Worm (Caenorhabditis elegans): ENCODE measurements around the gene srp-8.

The srp-8 gene

ce11 chrV:8217118-8217517 lies 33.6 kb downstream of the srp-8 start:
- TF ChIP-seq tra-4 (tag; optimal IDR thresholded peaks at IDR 0.05) (no peak), B0310.2 (tag; optimal IDR thresholded peaks at IDR 0.05) (no peak), aly-1 (tag; optimal IDR thresholded peaks at IDR 0.05) (no peak), F13C5.2 (tag; optimal IDR thresholded peaks at IDR 0.05) (no peak), pes-1 (GFP tag; IDR thresholded peaks at IDR 0.05) (no peak), ama-1 (optimal IDR thresholded peaks at IDR 0.05) (no peak), hmbx-1 (tag; optimal IDR thresholded peaks at IDR 0.05) (no peak), tbx-11 (GFP tag; IDR thresholded peaks at IDR 0.05) (no peak), sea-1 (GFP tag; conservative IDR thresholded peaks at IDR 0.05) (no peak), tbx-37 (GFP tag; conservative IDR thresholded peaks at IDR 0.05) (no peak), ets-7 (tag; optimal IDR thresholded peaks at IDR 0.05) (no peak), scrt-1 (GFP tag; IDR thresholded peaks at IDR 0.05) (no peak), flt-1 (GFP tag; IDR thresholded peaks at IDR 0.05) (no peak), hnd-1 (tag; optimal IDR thresholded peaks at IDR 0.05) (no peak), ceh-13 (GFP tag; optimal IDR thresholded peaks at IDR 0.05) (no peak)

DNA sequence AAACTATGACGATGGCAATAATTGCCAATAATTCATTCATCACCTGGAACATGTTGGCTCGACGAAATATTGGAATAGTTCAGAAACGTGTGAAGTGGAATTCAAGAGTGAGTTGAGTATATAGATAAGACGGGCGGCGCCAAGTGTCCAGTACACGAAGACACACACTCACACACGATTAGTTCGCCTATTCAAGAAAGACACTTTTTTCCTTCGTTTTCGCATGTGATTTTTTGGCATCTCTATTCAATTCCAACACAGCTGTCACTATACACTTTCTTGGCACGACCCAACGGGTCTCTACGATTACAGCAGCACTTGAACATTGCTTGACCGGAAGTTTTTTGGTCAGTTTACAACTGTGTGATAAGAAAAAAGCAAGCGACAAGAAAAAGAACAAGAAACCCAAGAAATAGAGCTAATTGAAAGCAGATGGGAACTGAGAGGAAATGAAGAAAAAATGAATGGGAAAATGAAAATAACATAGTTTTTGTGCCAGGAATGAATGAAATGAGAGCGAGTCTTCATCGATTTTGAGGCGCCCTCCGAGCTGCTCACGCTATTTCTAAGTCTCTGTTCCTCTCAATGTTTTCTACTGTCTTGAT lies 34.3 kb downstream of the srp-8 start, which contains the start of gene K07C11.8:
Gene K07C11.8 (minus strand): TSS at position 224 of the 605 bp plus-strand sequence.
- no peak for TF ChIP-seq flt-1 (GFP tag; IDR thresholded peaks at IDR 0.05)
- TF ChIP-seq tbx-37 (GFP tag; conservative IDR thresholded peaks at IDR 0.05), result no peak
- no peak for TF ChIP-seq scrt-1 (GFP tag; IDR thresholded peaks at IDR 0.05)
- no peak for TF ChIP-seq hmg-4 (GFP tag; optimal IDR thresholded peaks at IDR 0.05)
- no peak for TF ChIP-seq sea-1 (GFP tag; conservative IDR thresholded peaks at IDR 0.05)
- no peak for TF ChIP-seq ceh-36 (tag; optimal IDR thresholded peaks at IDR 0.05)
- TF ChIP-seq hnd-1 (tag; optimal IDR thresholded peaks at IDR 0.05), result no peak
- no peak for TF ChIP-seq ama-1 (optimal IDR thresholded peaks at IDR 0.05)

DNA sequence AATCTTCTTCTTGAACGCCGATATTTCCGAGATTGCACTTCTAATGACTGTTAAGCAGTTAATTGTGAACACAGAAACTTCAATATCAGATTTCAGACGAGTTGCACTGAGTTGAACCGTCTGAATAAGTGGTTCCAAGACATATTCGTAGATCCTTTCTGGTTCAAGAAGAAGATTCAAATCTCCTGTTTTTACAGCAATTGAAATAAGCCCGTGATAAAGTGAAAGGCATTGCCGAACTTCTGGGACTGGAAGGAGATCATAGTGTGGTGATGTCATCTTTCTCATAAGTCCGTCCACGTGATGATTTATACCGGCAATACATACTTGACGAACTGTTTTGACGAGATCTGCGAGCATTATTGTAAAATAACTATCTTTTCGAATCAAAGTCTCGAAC lies 36.1 kb downstream of the srp-8 start:
- TF ChIP-seq F13C5.2 (tag; optimal IDR thresholded peaks at IDR 0.05), result no peak
- no peak for TF ChIP-seq pes-1 (GFP tag; IDR thresholded peaks at IDR 0.05)
- no peak for TF ChIP-seq hnd-1 (tag; optimal IDR thresholded peaks at IDR 0.05)
- no peak for TF ChIP-seq hmg-4 (GFP tag; optimal IDR thresholded peaks at IDR 0.05)
- TF ChIP-seq ceh-36 (tag; optimal IDR thresholded peaks at IDR 0.05), result no peak
- no peak for TF ChIP-seq scrt-1 (GFP tag; IDR thresholded peaks at IDR 0.05)
- TF ChIP-seq tra-4 (tag; optimal IDR thresholded peaks at IDR 0.05), result no peak
- TF ChIP-seq ama-1 (optimal IDR thresholded peaks at IDR 0.05), result no peak
- TF ChIP-seq flt-1 (GFP tag; IDR thresholded peaks at IDR 0.05), result no peak

DNA sequence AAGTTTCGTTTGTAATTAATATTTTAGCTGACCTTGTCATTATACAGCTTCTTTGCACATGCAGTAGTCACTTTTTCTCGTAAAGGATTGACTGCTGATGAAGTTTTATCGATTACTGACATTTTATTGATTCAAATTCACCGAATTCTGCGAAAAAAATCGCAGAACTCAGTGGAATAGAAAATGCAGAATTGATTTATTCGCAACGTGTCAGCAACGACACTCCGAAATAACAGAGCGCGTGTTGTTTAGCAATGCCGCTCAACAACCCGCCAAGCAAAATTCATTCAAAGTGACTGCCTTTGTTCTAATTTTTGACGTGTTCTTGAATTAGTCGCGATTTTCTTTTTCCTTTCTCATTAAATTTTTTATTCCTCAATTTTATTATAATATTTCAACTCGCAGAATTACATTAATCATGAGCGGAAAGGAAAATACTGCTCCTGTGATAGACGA lies 37.6 kb downstream of the srp-8 start, which contains the start of the genes cogc-6 and air-1:
Gene cogc-6 (minus strand): TSS at position 234 of the 456 bp plus-strand sequence.
Gene air-1 (plus strand): TSS at position 406 of the 456 bp plus-strand sequence.
- TF ChIP-seq sea-1 (GFP tag; conservative IDR thresholded peaks at IDR 0.05) (no peak), hnd-1 (tag; optimal IDR thresholded peaks at IDR 0.05) (no peak), B0310.2 (tag; optimal IDR thresholded peaks at IDR 0.05) (no peak), ets-7 (tag; optimal IDR thresholded peaks at IDR 0.05) (no peak), tra-4 (tag; optimal IDR thresholded peaks at IDR 0.05) (no peak), aly-1 (tag; optimal IDR thresholded peaks at IDR 0.05) (no peak), scrt-1 (GFP tag; IDR thresholded peaks at IDR 0.05) (no peak), ceh-13 (GFP tag; optimal IDR thresholded peaks at IDR 0.05) (no peak), flt-1 (GFP tag; IDR thresholded peaks at IDR 0.05) (no peak), ama-1 (optimal IDR thresholded peaks at IDR 0.05) (no peak), F13C5.2 (tag; optimal IDR thresholded peaks at IDR 0.05) (no peak), pes-1 (GFP tag; IDR thresholded peaks at IDR 0.05) (no peak), hmbx-1 (tag; optimal IDR thresholded peaks at IDR 0.05) (no peak), hmg-4 (GFP tag; optimal IDR thresholded peaks at IDR 0.05) (no peak), tbx-37 (GFP tag; conservative IDR thresholded peaks at IDR 0.05) (no peak), tbx-11 (GFP tag; IDR thresholded peaks at IDR 0.05) (no peak)

ce11 chrV:8223417-8223816 lies 39.9 kb downstream of the srp-8 start:
- TF ChIP-seq ama-1 (optimal IDR thresholded peaks at IDR 0.05) (peak; percentile 22), ceh-13 (GFP tag; optimal IDR thresholded peaks at IDR 0.05) (no peak)

ce11 chrV:8224634-8225033 lies 41.1 kb downstream of the srp-8 start, which contains the start of gene pax-1:
Gene pax-1, plus strand, starts transcription at chrV:8224934.
- TF ChIP-seq scrt-1 (GFP tag; IDR thresholded peaks at IDR 0.05), result no peak
- TF ChIP-seq B0310.2 (tag; optimal IDR thresholded peaks at IDR 0.05), result no peak
- no peak for TF ChIP-seq ama-1 (optimal IDR thresholded peaks at IDR 0.05)
- no peak for TF ChIP-seq sea-1 (GFP tag; conservative IDR thresholded peaks at IDR 0.05)
- TF ChIP-seq hmbx-1 (tag; optimal IDR thresholded peaks at IDR 0.05), result no peak
- no peak for TF ChIP-seq pes-1 (GFP tag; IDR thresholded peaks at IDR 0.05)
- TF ChIP-seq ets-7 (tag; optimal IDR thresholded peaks at IDR 0.05), result no peak

DNA sequence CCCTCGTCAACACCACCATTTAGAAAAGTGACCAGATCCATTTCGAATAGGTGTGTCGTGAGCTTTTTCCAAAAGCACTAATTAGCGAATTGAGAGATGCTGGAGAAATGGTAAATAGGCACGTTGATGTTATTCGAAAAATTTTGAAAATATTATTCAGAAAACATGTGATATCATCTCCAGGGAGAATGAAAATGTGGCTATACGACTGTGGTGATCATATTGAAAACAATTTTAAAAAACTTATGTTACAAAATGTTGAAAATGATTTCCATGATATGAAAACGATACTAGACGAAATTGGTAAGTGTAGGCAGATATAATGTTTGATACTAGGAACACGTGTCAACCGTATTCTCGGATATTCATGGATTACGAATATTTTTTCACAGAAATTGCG lies 43.3 kb downstream of the srp-8 start, which contains the start of gene K07C11.10:
Gene K07C11.10 (minus strand): TSS at position 101 of the 400 bp plus-strand sequence.
- TF ChIP-seq tra-4 (tag; optimal IDR thresholded peaks at IDR 0.05) (no peak), pes-1 (GFP tag; IDR thresholded peaks at IDR 0.05) (no peak), F13C5.2 (tag; optimal IDR thresholded peaks at IDR 0.05) (no peak), hnd-1 (tag; optimal IDR thresholded peaks at IDR 0.05) (no peak), B0310.2 (tag; optimal IDR thresholded peaks at IDR 0.05) (no peak), scrt-1 (GFP tag; IDR thresholded peaks at IDR 0.05) (no peak), hmbx-1 (tag; optimal IDR thresholded peaks at IDR 0.05) (no peak), flt-1 (GFP tag; IDR thresholded peaks at IDR 0.05) (no peak), ceh-36 (tag; optimal IDR thresholded peaks at IDR 0.05) (no peak), tbx-11 (GFP tag; IDR thresholded peaks at IDR 0.05) (no peak), tbx-37 (GFP tag; conservative IDR thresholded peaks at IDR 0.05) (no peak), hmg-4 (GFP tag; optimal IDR thresholded peaks at IDR 0.05) (no peak), ets-7 (tag; optimal IDR thresholded peaks at IDR 0.05) (no peak), ceh-13 (GFP tag; optimal IDR thresholded peaks at IDR 0.05) (no peak), aly-1 (tag; optimal IDR thresholded peaks at IDR 0.05) (no peak), ama-1 (optimal IDR thresholded peaks at IDR 0.05) (no peak)

All from whole organism, early embryonic.